Fruit fly (Drosophila melanogaster) whole organism, prepupa: ENCODE results near the gene Tap42.

Experiments
- Blimp-1 ChIP-seq: fragments of 200-800 bp; sonication (Bioruptor generic); optimal IDR thresholded peaks from 3 replicates; lab custom pipeline; 2017; ENCODE audit warnings: missing biosample characterization, missing genetic modification characterization, mild to moderate bottlenecking, moderate library complexity, missing genetic modification reagents
- CG10669 ChIP-seq: fragments of 200-800 bp; sonication (Bioruptor generic); optimal IDR thresholded peaks from 3 replicates; lab custom pipeline; 2018; ENCODE audit warnings: missing biosample characterization, mild to moderate bottlenecking, missing genetic modification characterization, moderate library complexity
- CG11294 ChIP-seq: fragments of 200-800 bp; sonication (Bioruptor generic); IDR thresholded peaks from 2 replicates; pipeline ENCODE4 v1.3.6; 2022; ENCODE audit warnings: missing biosample characterization, missing genetic modification characterization
- CG11762 ChIP-seq: fragments of 200-800 bp; sonication (Bioruptor generic); optimal IDR thresholded peaks from 3 replicates; lab custom pipeline; 2016; ENCODE audit warnings: missing biosample characterization, missing genetic modification characterization; ENCODE audit not compliant: insufficient read depth
- CG11902 ChIP-seq: fragments of 200-800 bp; sonication (Bioruptor generic); optimal IDR thresholded peaks from 3 replicates; lab custom pipeline; 2016; ENCODE audit warnings: missing biosample characterization, missing genetic modification characterization
- CG1621 ChIP-seq: fragments of 200-800 bp; sonication (Bioruptor generic); optimal IDR thresholded peaks from 3 replicates; lab custom pipeline; 2018; ENCODE audit warnings: missing biosample characterization, mild to moderate bottlenecking, missing genetic modification characterization
- CG16779 ChIP-seq: fragments of 200-800 bp; sonication (Bioruptor generic); optimal IDR thresholded peaks from 3 replicates; lab custom pipeline; 2017; ENCODE audit warnings: missing biosample characterization, mild to moderate bottlenecking, missing genetic modification characterization
- CG3032 ChIP-seq: fragments of 200-800 bp; optimal IDR thresholded peaks from 2 replicates; lab custom pipeline; 2019; ENCODE audit warnings: missing biosample characterization, mild to moderate bottlenecking, missing genetic modification characterization, moderate library complexity
- CG32006 ChIP-seq: fragments of 200-800 bp; sonication (Bioruptor generic); optimal IDR thresholded peaks from 3 replicates; lab custom pipeline; 2017; ENCODE audit warnings: missing biosample characterization, mild to moderate bottlenecking, missing genetic modification characterization
- CG34406 ChIP-seq: fragments of 200-800 bp; sonication (Bioruptor generic); optimal IDR thresholded peaks from 3 replicates; lab custom pipeline; 2016; ENCODE audit warnings: missing biosample characterization, missing genetic modification characterization
- CG3919 ChIP-seq: fragments of 200-800 bp; sonication (Bioruptor generic); optimal IDR thresholded peaks from 3 replicates; lab custom pipeline; 2016; ENCODE audit warnings: missing biosample characterization, missing genetic modification characterization
- CG6163 ChIP-seq: fragments of 200-800 bp; sonication (Bioruptor generic); IDR thresholded peaks from 3 replicates; pipeline ENCODE4 v1.3.6; 2022; ENCODE audit warnings: missing biosample characterization, missing genetic modification characterization
- CG6276 ChIP-seq: fragments of 200-800 bp; sonication (Bioruptor generic); optimal IDR thresholded peaks from 2 replicates; lab custom pipeline; 2017; ENCODE audit warnings: missing biosample characterization, mild to moderate bottlenecking, missing genetic modification characterization
- CG6792 ChIP-seq: fragments of 200-800 bp; sonication (Bioruptor generic); optimal IDR thresholded peaks from 3 replicates; lab custom pipeline; 2016; ENCODE audit warnings: missing biosample characterization, missing genetic modification characterization
- CG6808 ChIP-seq: fragments of 200-800 bp; sonication (Bioruptor generic); optimal IDR thresholded peaks from 3 replicates; lab custom pipeline; 2017; ENCODE audit warnings: missing biosample characterization, missing genetic modification characterization, mild to moderate bottlenecking, moderate library complexity, missing genetic modification reagents
- CG6854 ChIP-seq: fragments of 200-800 bp; sonication (Bioruptor generic); optimal IDR thresholded peaks from 2 replicates; lab custom pipeline; 2017; ENCODE audit warnings: missing biosample characterization, mild to moderate bottlenecking, missing genetic modification characterization
- CG7368 ChIP-seq: fragments of 200-800 bp; sonication (Bioruptor generic); optimal IDR thresholded peaks from 3 replicates; lab custom pipeline; 2016; ENCODE audit warnings: missing biosample characterization, missing genetic modification characterization
- CG8632 ChIP-seq: fragments of 200-800 bp; sonication (Bioruptor generic); optimal IDR thresholded peaks from 3 replicates; lab custom pipeline; 2016; ENCODE audit warnings: missing biosample characterization, missing genetic modification characterization
- CG9139 ChIP-seq: fragments of 200-800 bp; sonication (Bioruptor generic); optimal IDR thresholded peaks from 3 replicates; lab custom pipeline; 2017; ENCODE audit warnings: missing biosample characterization, mild to moderate bottlenecking, missing genetic modification characterization
- Eip75B ChIP-seq: fragments of 200-800 bp; sonication (Bioruptor generic); optimal IDR thresholded peaks from 3 replicates; lab custom pipeline; 2016; ENCODE audit warnings: missing biosample characterization, missing genetic modification characterization
- Eip78C ChIP-seq: fragments of 200-800 bp; sonication (Bioruptor generic); peaks from one replicate; lab custom pipeline; 2016; ENCODE audit warnings: missing biosample characterization, missing genetic modification characterization
- Ets96B ChIP-seq: fragments of 200-800 bp; optimal IDR thresholded peaks from 2 replicates; lab custom pipeline; 2019; ENCODE audit warnings: missing biosample characterization, mild to moderate bottlenecking, missing genetic modification characterization, moderate library complexity
- Gug ChIP-seq: fragments of 200-800 bp; sonication (Bioruptor generic); IDR thresholded peaks from 2 replicates; pipeline ENCODE4 v1.3.6; 2022; ENCODE audit warnings: missing biosample characterization, missing genetic modification characterization
- Hr39 ChIP-seq: fragments of 200-800 bp; sonication (Bioruptor generic); optimal IDR thresholded peaks from 2 replicates; lab custom pipeline; 2016; ENCODE audit warnings: missing biosample characterization, missing genetic modification characterization
- Hr4 ChIP-seq: fragments of 200-800 bp; sonication (Bioruptor generic); optimal IDR thresholded peaks from 3 replicates; lab custom pipeline; 2016; ENCODE audit warnings: missing biosample characterization, missing genetic modification characterization
- Lpt ChIP-seq: fragments of 200-800 bp; sonication (Bioruptor generic); optimal IDR thresholded peaks from 3 replicates; lab custom pipeline; 2016; ENCODE audit warnings: missing biosample characterization, missing genetic modification characterization
- Met ChIP-seq: fragments of 200-800 bp; sonication (Bioruptor generic); optimal IDR thresholded peaks from 3 replicates; lab custom pipeline; 2016; ENCODE audit warnings: missing biosample characterization, missing genetic modification characterization
- Smox ChIP-seq: fragments of 200-800 bp; sonication (Bioruptor generic); optimal IDR thresholded peaks from 3 replicates; lab custom pipeline; 2016; ENCODE audit warnings: missing biosample characterization, missing genetic modification characterization
- Sox102F ChIP-seq: fragments of 200-800 bp; sonication (Bioruptor generic); optimal IDR thresholded peaks from 2 replicates; lab custom pipeline; 2016; ENCODE audit warnings: missing biosample characterization, mild to moderate bottlenecking, missing genetic modification characterization
- Sox14 ChIP-seq: fragments of 200-800 bp; sonication (Bioruptor generic); optimal IDR thresholded peaks from 3 replicates; lab custom pipeline; 2016; ENCODE audit warnings: missing biosample characterization, missing genetic modification characterization
- Sox15 ChIP-seq: fragments of 200-800 bp; sonication (Bioruptor generic); optimal IDR thresholded peaks from 3 replicates; lab custom pipeline; 2016; ENCODE audit warnings: missing biosample characterization, missing genetic modification characterization
- achi ChIP-seq: fragments of 200-800 bp; sonication (Bioruptor generic); optimal IDR thresholded peaks from 3 replicates; lab custom pipeline; 2016; ENCODE audit warnings: missing biosample characterization, missing genetic modification characterization
- cyc ChIP-seq: fragments of 200-800 bp; sonication (Bioruptor generic); optimal IDR thresholded peaks from 3 replicates; lab custom pipeline; 2016; ENCODE audit warnings: missing biosample characterization, missing genetic modification characterization
- dac ChIP-seq: fragments of 200-800 bp; sonication (Bioruptor generic); optimal IDR thresholded peaks from 2 replicates; lab custom pipeline; 2017; ENCODE audit warnings: missing biosample characterization, mild to moderate bottlenecking, missing genetic modification characterization
- dsx ChIP-seq: fragments of 200-800 bp; optimal IDR thresholded peaks from 3 replicates; lab custom pipeline; 2019; ENCODE audit warnings: missing biosample characterization, mild to moderate bottlenecking, missing genetic modification characterization, moderate library complexity; ENCODE audit not compliant: poor library complexity, severe bottlenecking
- eg ChIP-seq: fragments of 200-800 bp; sonication (Bioruptor generic); IDR thresholded peaks from 3 replicates; pipeline ENCODE4 v1.3.6; 2022; ENCODE audit warnings: missing biosample characterization, missing genetic modification characterization
- esn ChIP-seq: fragments of 200-800 bp; sonication (Bioruptor generic); optimal IDR thresholded peaks from 2 replicates; lab custom pipeline; 2016; ENCODE audit warnings: missing biosample characterization, mild to moderate bottlenecking, missing genetic modification characterization, moderate library complexity
- fd59A ChIP-seq: fragments of 200-800 bp; sonication (Bioruptor generic); optimal IDR thresholded peaks from 2 replicates; lab custom pipeline; 2017; ENCODE audit warnings: missing biosample characterization, mild to moderate bottlenecking, missing genetic modification characterization, missing genetic modification reagents
- fd85E ChIP-seq: fragments of 200-800 bp; sonication (Bioruptor generic); optimal IDR thresholded peaks from 3 replicates; lab custom pipeline; 2016; ENCODE audit warnings: missing biosample characterization, missing genetic modification characterization
- fkh ChIP-seq: fragments of 200-800 bp; sonication (Bioruptor generic); optimal IDR thresholded peaks from 3 replicates; lab custom pipeline; 2017; ENCODE audit warnings: missing biosample characterization, mild to moderate bottlenecking, missing genetic modification characterization, moderate library complexity
- lz ChIP-seq: fragments of 200-800 bp; sonication (Bioruptor generic); optimal IDR thresholded peaks from 3 replicates; lab custom pipeline; 2016; ENCODE audit warnings: missing biosample characterization, missing genetic modification characterization
- net ChIP-seq: fragments of 200-800 bp; sonication (Bioruptor generic); optimal IDR thresholded peaks from 3 replicates; lab custom pipeline; 2016; ENCODE audit warnings: missing biosample characterization, missing genetic modification characterization
- pdm3 ChIP-seq: fragments of 200-800 bp; sonication (Bioruptor generic); optimal IDR thresholded peaks from 3 replicates; lab custom pipeline; 2016; ENCODE audit warnings: missing biosample characterization, missing genetic modification characterization
- salr ChIP-seq, 2 experiments: fragments of 200-800 bp; sonication (Bioruptor generic); optimal IDR thresholded peaks; 3 replicates each; lab custom pipeline; 2016 to 2018; ENCODE audit warnings: missing biosample characterization in 2 of 2, missing genetic modification characterization in 2 of 2, mild to moderate bottlenecking in 1 of 2
- ss ChIP-seq, 2 experiments: fragments of 200-800 bp; sonication (Bioruptor generic); optimal IDR thresholded peaks; 2 replicates in 1 of 2; 3 replicates in 1 of 2; lab custom pipeline; 2017 to 2018; ENCODE audit warnings: mild to moderate bottlenecking in 2 of 2, missing biosample characterization in 2 of 2, missing genetic modification characterization in 2 of 2, moderate library complexity in 1 of 2
- svp ChIP-seq: fragments of 200-800 bp; sonication (Bioruptor generic); peaks from one replicate; lab custom pipeline; 2016; ENCODE audit warnings: missing biosample characterization, missing genetic modification characterization
- vri ChIP-seq: fragments of 200-800 bp; sonication (Bioruptor generic); optimal IDR thresholded peaks from 3 replicates; lab custom pipeline; 2016; ENCODE audit warnings: missing biosample characterization, mild to moderate bottlenecking, missing genetic modification characterization

The Tap42 gene

DNA sequence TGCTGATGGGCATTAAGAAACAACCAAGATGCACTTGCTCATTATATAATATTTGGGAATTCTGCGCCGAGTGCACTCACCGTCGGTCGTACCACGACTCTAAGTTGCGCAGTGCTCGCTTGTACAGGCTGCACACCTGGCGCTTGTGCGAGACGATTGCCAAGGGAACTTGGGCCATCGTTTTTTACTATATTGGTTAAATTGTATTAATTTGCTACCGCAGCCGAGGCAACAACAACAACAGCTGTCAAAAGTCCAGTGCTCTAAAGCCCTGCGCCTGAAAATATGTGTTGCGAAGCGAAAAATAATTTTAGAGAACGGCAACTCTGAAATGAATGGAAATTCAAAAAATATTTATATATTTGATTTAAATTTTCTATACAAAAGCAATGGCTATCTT is 3.3 kb downstream of the Tap42 start, which contains the start of gene ND-B22 (continued):
- TF ChIP-seq salr (GFP tag; optimal IDR thresholded peaks at IDR 0.05; lab: Kevin White, UChicago): no peak
- peak; percentile 52 for TF ChIP-seq Sox14 (GFP tag; lab: Kevin White, UChicago)
- no peak for TF ChIP-seq Ets96B
- TF ChIP-seq net: no peak
- peak; percentile 35 for TF ChIP-seq lz
- peak in 1 of 2 experiments; percentile 9 for TF ChIP-seq ss (GFP tag; optimal IDR thresholded peaks at IDR 0.05; lab: Kevin White, UChicago)
- TF ChIP-seq fd59A: no peak
- TF ChIP-seq achi: peak; percentile 99
- peak; percentile 54 for TF ChIP-seq Met (GFP tag; lab: Kevin White, UChicago)
- TF ChIP-seq CG9139: no peak
- TF ChIP-seq dsx: peak; percentile 77

DNA sequence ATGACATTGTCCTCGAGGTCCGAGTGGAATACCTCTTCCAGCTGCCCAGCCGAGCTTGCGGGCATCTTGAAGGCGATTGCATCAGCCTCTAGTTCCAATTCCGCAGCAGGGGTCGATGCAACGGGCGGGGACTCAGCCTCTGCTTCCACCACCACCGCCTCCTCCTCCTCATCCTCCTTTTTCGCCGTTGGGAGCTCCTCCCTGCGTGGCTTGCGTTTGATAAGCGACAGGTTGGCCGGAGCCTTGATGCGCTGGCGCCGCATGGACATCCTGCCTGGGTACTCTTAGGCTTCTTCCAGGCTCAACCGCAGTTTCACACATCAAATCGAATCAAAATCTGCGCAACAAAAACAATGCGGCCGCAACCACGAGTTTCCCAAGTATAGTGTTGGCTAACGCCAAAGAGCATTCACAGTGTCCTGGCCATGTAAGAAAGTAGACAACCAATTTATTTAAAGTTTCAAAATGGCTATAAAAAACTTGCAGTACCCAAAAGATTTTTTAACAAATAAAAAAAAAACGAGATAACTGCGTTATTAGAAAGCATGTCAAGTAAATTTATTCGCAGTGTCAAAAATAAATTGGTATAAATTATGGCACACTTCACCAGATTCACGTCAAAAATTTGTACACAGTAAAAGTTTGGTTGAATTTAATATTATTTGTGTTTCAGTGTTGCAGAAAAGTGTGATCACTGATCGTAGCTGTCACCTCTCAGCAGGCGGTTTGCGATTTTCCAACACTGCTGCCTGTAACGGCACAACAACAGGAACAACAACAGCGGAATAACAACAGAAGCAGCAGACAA is 6.2 kb downstream of the Tap42 start, which contains the start of the genes Bdp1 and CG6565:
Bdp1 (minus strand) TSS at position 456 of the 808 bp plus-strand sequence.
CG6565 (plus strand) TSS at position 585 of the 808 bp plus-strand sequence.
- TF ChIP-seq Ets96B (peak; percentile 92), CG11762 (peak; percentile 97), fkh (peak; percentile 84), ss (GFP tag; optimal IDR thresholded peaks at IDR 0.05; lab: Kevin White, UChicago) (peak in 1 of 2 experiments; percentile 93), CG6808 (GFP tag; lab: Kevin White, UChicago) (peak; percentile 92), fd85E (GFP tag; lab: Kevin White, UChicago) (no peak), CG6163 (GFP tag; lab: Robert Waterston, UW) (peak; percentile 88), CG6276 (GFP tag; lab: Kevin White, UChicago) (no peak), Lpt (peak; percentile 95), CG34406 (peak; percentile 96), CG11902 (peak; percentile 99), Sox102F (peak; percentile 97), CG10669 (GFP tag; lab: Kevin White, UChicago) (peak; percentile 96), Eip78C (GFP tag; lab: Kevin White, UChicago) (peak; percentile 99), CG6854 (peak; percentile 82), achi (peak; percentile 98), fd59A (peak; percentile 94), dac (GFP tag; lab: Kevin White, UChicago) (peak; percentile 97), Smox (GFP tag; lab: Kevin White, UChicago) (peak; percentile 97), Eip75B (peak; percentile 97), Gug (GFP tag; lab: Robert Waterston, UW) (peak; percentile 95), lz (peak; percentile 99), Hr39 (GFP tag; lab: Kevin White, UChicago) (peak; percentile 99), CG6792 (peak; percentile 95), vri (GFP tag; lab: Kevin White, UChicago) (peak; percentile 92), Sox15 (GFP tag; lab: Kevin White, UChicago) (peak; percentile 99), CG8632 (GFP tag; lab: Kevin White, UChicago) (peak; percentile 94), cyc (peak; percentile 99), salr (GFP tag; optimal IDR thresholded peaks at IDR 0.05; lab: Kevin White, UChicago) (peak; percentile 88 to 98), esn (GFP tag; lab: Kevin White, UChicago) (peak; percentile 99), Blimp-1 (GFP tag; lab: Kevin White, UChicago) (peak; percentile 86), CG11294 (GFP tag; lab: Robert Waterston, UW) (peak; percentile 93), net (peak; percentile 95), eg (GFP tag; lab: Robert Waterston, UW) (peak; percentile 90), CG3919 (GFP tag; lab: Kevin White, UChicago) (peak; percentile 96), CG16779 (peak; percentile 87), svp (no peak), dsx (peak; percentile 83), CG7368 (GFP tag; lab: Kevin White, UChicago) (peak; percentile 92), CG3032 (tag; lab: Kevin White, UChicago) (peak; percentile 95), CG1621 (tag; lab: Kevin White, UChicago) (peak; percentile 83), Sox14 (GFP tag; lab: Kevin White, UChicago) (peak; percentile 98), pdm3 (GFP tag; lab: Kevin White, UChicago) (peak; percentile 98), CG32006 (GFP tag; lab: Kevin White, UChicago) (peak; percentile 99), Hr4 (GFP tag; lab: Kevin White, UChicago) (peak; percentile 98)
